Fruit fly (Drosophila melanogaster): Measurements from ENCODE around the gene AdoR.

AdoR gene

dm6 chr3R:30132295-30132694 is 17.1 kb downstream of the AdoR start, which contains the start of gene CG31029:
TSS of gene CG31029 (minus strand) at chr3R:30132395.
- TF ChIP-seq h (GFP tag; optimal IDR thresholded peaks at IDR 0.05) (no peak), Rel (GFP tag; optimal IDR thresholded peaks at IDR 0.05) (no peak), Rel (tag; optimal IDR thresholded peaks at IDR 0.05) (no peak), rgr (GFP tag; optimal IDR thresholded peaks at IDR 0.05) (no peak), Mio (GFP tag; optimal IDR thresholded peaks at IDR 0.05) (no peak), pan (optimal IDR thresholded peaks at IDR 0.05) (no peak)

- no peak for TF ChIP-seq brk (GFP tag; optimal IDR thresholded peaks at IDR 0.05)
- TF ChIP-seq lola (GFP tag; optimal IDR thresholded peaks at IDR 0.05): no peak
- TF ChIP-seq usp (GFP tag; optimal IDR thresholded peaks at IDR 0.05): no peak
Measured at dm6 chr3R:30129019-30129418, 20.4 kb downstream of the AdoR start, which contains the start of gene Ppi1. TSS of gene Ppi1 (minus strand) at chr3R:30129119.

dm6 chr3R:30124635-30125034 is 24.8 kb downstream of the AdoR start, which contains the start of gene CG45073:
TSS of gene CG45073 (minus strand) at chr3R:30124735.
- no peak for TF ChIP-seq Vsx2 (GFP tag; optimal IDR thresholded peaks at IDR 0.05; ENCODE audit: partially characterized antibody)

- no peak for TF ChIP-seq CrebA (GFP tag; optimal IDR thresholded peaks at IDR 0.05; ENCODE audit: borderline replicate concordance)
- TF ChIP-seq OdsH (GFP tag; optimal IDR thresholded peaks at IDR 0.05): no peak
- TF ChIP-seq fru (GFP tag; optimal IDR thresholded peaks at IDR 0.05): no peak
- TF ChIP-seq Jra (GFP tag; optimal IDR thresholded peaks at IDR 0.05): no peak
- TF ChIP-seq h (GFP tag; optimal IDR thresholded peaks at IDR 0.05): no peak
- TF ChIP-seq dsf (GFP tag; optimal IDR thresholded peaks at IDR 0.05; ENCODE audit: borderline replicate concordance): no peak
- no peak for TF ChIP-seq usp (GFP tag; optimal IDR thresholded peaks at IDR 0.05)
- TF ChIP-seq Dif (GFP tag; optimal IDR thresholded peaks at IDR 0.05; ENCODE audit: partially characterized antibody): no peak
- TF ChIP-seq dl (GFP tag; optimal IDR thresholded peaks at IDR 0.05; ENCODE audit: insufficient read depth in 1 of 2, partially characterized antibody in 2 of 2): no peak
- TF ChIP-seq CG9705 (GFP tag; optimal IDR thresholded peaks at IDR 0.05): no peak
- TF ChIP-seq N (GFP tag; optimal IDR thresholded peaks at IDR 0.05): no peak
- no peak for TF ChIP-seq Sp1 (GFP tag; optimal IDR thresholded peaks at IDR 0.05)
- TF ChIP-seq ey (GFP tag; optimal IDR thresholded peaks at IDR 0.05): no peak
- no peak for TF ChIP-seq rgr (GFP tag; optimal IDR thresholded peaks at IDR 0.05)
- no peak for TF ChIP-seq br (GFP tag; optimal IDR thresholded peaks at IDR 0.05)
Measured at dm6 chr3R:30123163-30123562, 26.2 kb downstream of the AdoR start, which contains the start of gene CG45072. TSS of gene CG45072 (minus strand) at chr3R:30123263.

- TF ChIP-seq Rel (GFP tag; optimal IDR thresholded peaks at IDR 0.05) (no peak), Rel (tag; optimal IDR thresholded peaks at IDR 0.05) (peak; percentile 78), brk (GFP tag; optimal IDR thresholded peaks at IDR 0.05) (no peak)
Measured at dm6 chr3R:30121731-30122130, 27.7 kb downstream of the AdoR start.

dm6 chr3R:30114286-30114803 is 35.1 kb downstream of the AdoR start:
- TF ChIP-seq pan (optimal IDR thresholded peaks at IDR 0.05) (no peak), Jra (GFP tag; optimal IDR thresholded peaks at IDR 0.05) (no peak), ey (GFP tag; optimal IDR thresholded peaks at IDR 0.05) (no peak), CG32264 (GFP tag; optimal IDR thresholded peaks at IDR 0.05) (no peak), CrebA (GFP tag; optimal IDR thresholded peaks at IDR 0.05; ENCODE audit: borderline replicate concordance) (no peak), woc (GFP tag; optimal IDR thresholded peaks at IDR 0.05) (no peak), tai (GFP tag; optimal IDR thresholded peaks at IDR 0.05) (no peak), Sp1 (GFP tag; optimal IDR thresholded peaks at IDR 0.05) (no peak), Mio (GFP tag; optimal IDR thresholded peaks at IDR 0.05) (no peak), fru (GFP tag; optimal IDR thresholded peaks at IDR 0.05) (no peak), h (GFP tag; optimal IDR thresholded peaks at IDR 0.05) (no peak), Dif (GFP tag; optimal IDR thresholded peaks at IDR 0.05; ENCODE audit: partially characterized antibody) (no peak), jim (GFP tag; optimal IDR thresholded peaks at IDR 0.05) (no peak), Rel (GFP tag; optimal IDR thresholded peaks at IDR 0.05) (no peak), Rel (tag; optimal IDR thresholded peaks at IDR 0.05) (no peak), brk (GFP tag; optimal IDR thresholded peaks at IDR 0.05) (no peak), psq (GFP tag; optimal IDR thresholded peaks at IDR 0.05) (no peak), sv (GFP tag; optimal IDR thresholded peaks at IDR 0.05) (no peak), Hr83 (GFP tag; optimal IDR thresholded peaks at IDR 0.05; ENCODE audit: poor library complexity, severe bottlenecking) (no peak), Myc (optimal IDR thresholded peaks at IDR 0.05) (no peak), Dfd (GFP tag; optimal IDR thresholded peaks at IDR 0.05) (no peak)
